Fruit fly (Drosophila melanogaster) whole organism, embryonic: ENCODE results near the gene SC35.
A peak's percentile ranks its signal among the peaks of the same experiment; 100 is the strongest.

Source experiments
- Bgb ChIP-seq: fragments of 200-800 bp; sonication (Bioruptor generic); IDR thresholded peaks from 2 replicates; pipeline ENCODE4 v1.3.6; 2022; ENCODE audit warnings: missing biosample characterization, missing genetic modification characterization; ENCODE audit not compliant: partially characterized antibody
- CG10147 ChIP-seq: fragments of 200-800 bp; sonication (Bioruptor generic); optimal IDR thresholded peaks from 2 replicates; lab custom pipeline; 2019; ENCODE audit warnings: missing biosample characterization, mild to moderate bottlenecking, missing genetic modification characterization, moderate library complexity
- CG12104 ChIP-seq: fragments of 200-800 bp; sonication (Bioruptor generic); optimal IDR thresholded peaks from 3 replicates; lab custom pipeline; 2016; ENCODE audit warnings: missing biosample characterization, missing genetic modification characterization
- CG13296 ChIP-seq: fragments of 200-800 bp; sonication (Bioruptor generic); optimal IDR thresholded peaks from 3 replicates; lab custom pipeline; 2018; ENCODE audit warnings: missing biosample characterization, mild to moderate bottlenecking, missing genetic modification characterization
- CG15011 ChIP-seq: fragments of 200-800 bp; sonication (Bioruptor generic); optimal IDR thresholded peaks from 3 replicates; lab custom pipeline; 2018; ENCODE audit warnings: missing biosample characterization, mild to moderate bottlenecking, missing genetic modification characterization
- CG15601 ChIP-seq: fragments of 200-800 bp; sonication (Bioruptor generic); optimal IDR thresholded peaks from 3 replicates; lab custom pipeline; 2019; ENCODE audit warnings: missing biosample characterization, mild to moderate bottlenecking, missing genetic modification characterization, moderate library complexity
- CG15696 ChIP-seq: fragments of 200-800 bp; sonication (Bioruptor generic); optimal IDR thresholded peaks from 2 replicates; lab custom pipeline; 2019; ENCODE audit warnings: missing biosample characterization, mild to moderate bottlenecking, missing genetic modification characterization, moderate library complexity
- CG17186 ChIP-seq: fragments of 200-800 bp; sonication (Bioruptor generic); optimal IDR thresholded peaks from 3 replicates; lab custom pipeline; 2017; ENCODE audit warnings: missing biosample characterization, missing genetic modification reagents, missing genetic modification characterization
- CG1832 ChIP-seq: fragments of 200-800 bp; sonication (Bioruptor generic); optimal IDR thresholded peaks from 2 replicates; lab custom pipeline; 2017; ENCODE audit warnings: missing biosample characterization, mild to moderate bottlenecking, missing genetic modification characterization, inconsistent platforms
- CG2202 ChIP-seq: fragments of 200-800 bp; sonication (Bioruptor generic); optimal IDR thresholded peaks from 2 replicates; lab custom pipeline; 2018; ENCODE audit warnings: missing biosample characterization, mild to moderate bottlenecking, missing genetic modification characterization
- CG2889 ChIP-seq: fragments of 200-800 bp; sonication (Bioruptor generic); IDR thresholded peaks from 3 replicates; pipeline ENCODE4 v1.3.6; 2022; ENCODE audit warnings: missing biosample characterization, missing genetic modification characterization
- CG31388 ChIP-seq: fragments of 200-800 bp; sonication (Bioruptor generic); optimal IDR thresholded peaks from 2 replicates; lab custom pipeline; 2016; ENCODE audit warnings: missing biosample characterization, missing genetic modification characterization
- CG3163 ChIP-seq: fragments of 200-800 bp; sonication (Bioruptor generic); optimal IDR thresholded peaks from 3 replicates; lab custom pipeline; 2016; ENCODE audit warnings: missing biosample characterization, missing genetic modification characterization
- CG32767 ChIP-seq: fragments of 200-800 bp; sonication (Bioruptor generic); IDR thresholded peaks from 2 replicates; pipeline ENCODE4 v1.3.6; 2022; ENCODE audit warnings: missing biosample characterization, missing genetic modification characterization
- CG6254 ChIP-seq: fragments of 200-800 bp; sonication (Bioruptor generic); optimal IDR thresholded peaks from 3 replicates; lab custom pipeline; 2017; ENCODE audit warnings: mild to moderate bottlenecking, missing biosample characterization, missing genetic modification reagents, missing genetic modification characterization
- CG6791 ChIP-seq: fragments of 200-800 bp; sonication (Bioruptor generic); IDR thresholded peaks from 3 replicates; pipeline ENCODE4 v1.3.6; 2022; ENCODE audit warnings: missing biosample characterization, missing genetic modification characterization; ENCODE audit not compliant: partially characterized antibody
- CG6854 ChIP-seq: fragments of 200-800 bp; sonication (Bioruptor generic); optimal IDR thresholded peaks from 3 replicates; lab custom pipeline; 2017; ENCODE audit warnings: missing biosample characterization, mild to moderate bottlenecking, missing genetic modification characterization
- CG7786 ChIP-seq: fragments of 200-800 bp; sonication (Bioruptor generic); optimal IDR thresholded peaks from 2 replicates; lab custom pipeline; 2016; ENCODE audit warnings: missing biosample characterization, missing genetic modification characterization
- CG8281 ChIP-seq: fragments of 200-800 bp; sonication (Bioruptor generic); optimal IDR thresholded peaks from 2 replicates; lab custom pipeline; 2018; ENCODE audit warnings: missing biosample characterization, mild to moderate bottlenecking, missing genetic modification characterization, moderate library complexity
- CG8765 ChIP-seq: fragments of 200-800 bp; sonication (Bioruptor generic); IDR thresholded peaks from 2 replicates; pipeline ENCODE4 v1.3.6; 2022; ENCODE audit warnings: missing biosample characterization, missing genetic modification characterization
- CG8944 ChIP-seq: fragments of 200-800 bp; sonication (Bioruptor generic); optimal IDR thresholded peaks from 3 replicates; lab custom pipeline; 2016; ENCODE audit warnings: missing biosample characterization, missing genetic modification characterization
- CG9609 ChIP-seq: fragments of 200-800 bp; sonication (Bioruptor generic); optimal IDR thresholded peaks from 3 replicates; lab custom pipeline; 2016; ENCODE audit warnings: missing biosample characterization, missing genetic modification characterization
- Camta ChIP-seq: fragments of 200-800 bp; sonication (Bioruptor generic); optimal IDR thresholded peaks from 2 replicates; lab custom pipeline; 2016; ENCODE audit warnings: missing biosample characterization, missing genetic modification characterization
- Dbx ChIP-seq: fragments of 200-800 bp; sonication (Bioruptor generic); IDR thresholded peaks from 3 replicates; pipeline ENCODE4 v1.3.6; 2022; ENCODE audit warnings: missing biosample characterization, missing genetic modification characterization
- Dip2 ChIP-seq: fragments of 200-800 bp; sonication (Bioruptor generic); IDR thresholded peaks from 2 replicates; pipeline ENCODE4 v1.3.6; 2022; ENCODE audit warnings: missing biosample characterization, missing genetic modification characterization
- Dref ChIP-seq: fragments of 200-800 bp; sonication (Bioruptor generic); IDR thresholded peaks from 2 replicates; pipeline ENCODE4 v1.3.6; 2022; ENCODE audit warnings: missing biosample characterization, missing genetic modification characterization
- Lpt ChIP-seq: fragments of >200 bp; optimal IDR thresholded peaks from 2 replicates; lab custom pipeline; 2018; ENCODE audit warnings: missing biosample characterization, missing genetic modification characterization
- NK7.1 ChIP-seq: fragments of 200-800 bp; sonication (Bioruptor generic); optimal IDR thresholded peaks from 3 replicates; lab custom pipeline; 2016; ENCODE audit warnings: missing biosample characterization, missing genetic modification characterization
- Sry-δ ChIP-seq: fragments of 200-800 bp; sonication (Bioruptor generic); optimal IDR thresholded peaks from 2 replicates; lab custom pipeline; 2016; ENCODE audit warnings: missing biosample characterization, missing genetic modification characterization
- Ssrp ChIP-seq: fragments of 200-800 bp; sonication (Bioruptor generic); optimal IDR thresholded peaks from 2 replicates; lab custom pipeline; 2018; ENCODE audit warnings: missing biosample characterization, mild to moderate bottlenecking, missing genetic modification characterization, moderate library complexity
- Usf ChIP-seq: fragments of 200-800 bp; sonication (Bioruptor generic); optimal IDR thresholded peaks from 2 replicates; lab custom pipeline; 2017; ENCODE audit warnings: missing genotype, missing biosample characterization, missing genetic modification characterization
- Xbp1 ChIP-seq: fragments of 200-800 bp; sonication (Bioruptor generic); optimal IDR thresholded peaks from 3 replicates; lab custom pipeline; 2016; ENCODE audit warnings: missing biosample characterization, mild to moderate bottlenecking, missing genetic modification characterization
- abd-A ChIP-seq: fragments of 200-800 bp; sonication (Bioruptor generic); optimal IDR thresholded peaks from 3 replicates; lab custom pipeline; 2019; ENCODE audit warnings: missing biosample characterization, mild to moderate bottlenecking, missing genetic modification characterization, moderate library complexity
- ac ChIP-seq: fragments of 200-800 bp; sonication (Bioruptor generic); optimal IDR thresholded peaks from 3 replicates; lab custom pipeline; 2017; ENCODE audit warnings: missing biosample characterization, mild to moderate bottlenecking, missing genetic modification characterization
- ara ChIP-seq: fragments of 200-800 bp; sonication (Bioruptor generic); IDR thresholded peaks from 2 replicates; pipeline ENCODE4 v1.3.6; 2022; ENCODE audit warnings: missing biosample characterization, missing genetic modification characterization
- bab2 ChIP-seq: fragments of 200-800 bp; sonication (Bioruptor generic); optimal IDR thresholded peaks from 2 replicates; lab custom pipeline; 2016; ENCODE audit warnings: missing biosample characterization, missing genetic modification characterization
- dimm ChIP-seq: fragments of 200-800 bp; sonication (Bioruptor generic); IDR thresholded peaks from 2 replicates; pipeline ENCODE4 v1.3.6; 2022; ENCODE audit warnings: missing biosample characterization, missing genetic modification characterization
- fd3F ChIP-seq: fragments of 200-800 bp; sonication (Bioruptor generic); optimal IDR thresholded peaks from 2 replicates; lab custom pipeline; 2018; ENCODE audit warnings: missing biosample characterization, mild to moderate bottlenecking, missing genetic modification characterization, moderate library complexity
- gsb-n ChIP-seq: fragments of 200-800 bp; sonication (Bioruptor generic); optimal IDR thresholded peaks from 3 replicates; lab custom pipeline; 2018; ENCODE audit warnings: missing biosample characterization, mild to moderate bottlenecking, missing genetic modification characterization
- inv ChIP-seq: fragments of 200-800 bp; sonication (Bioruptor generic); IDR thresholded peaks from 2 replicates; pipeline ENCODE4 v1.3.6; 2022; ENCODE audit warnings: missing biosample characterization, missing genetic modification characterization; ENCODE audit not compliant: partially characterized antibody
- jumu ChIP-seq: fragments of 200-800 bp; sonication (Bioruptor generic); optimal IDR thresholded peaks from 3 replicates; lab custom pipeline; 2016; ENCODE audit warnings: missing biosample characterization, missing genetic modification characterization
- klu ChIP-seq: fragments of 200-800 bp; sonication (Bioruptor generic); IDR thresholded peaks from 2 replicates; pipeline ENCODE4 v1.3.6; 2022; ENCODE audit warnings: missing biosample characterization, missing genetic modification characterization
- lmd ChIP-seq: fragments of 200-800 bp; sonication (Bioruptor generic); IDR thresholded peaks from 2 replicates; pipeline ENCODE4 v1.3.6; 2022; ENCODE audit warnings: missing biosample characterization, missing genetic modification characterization
- nmo ChIP-seq: fragments of 200-800 bp; sonication (Bioruptor generic); optimal IDR thresholded peaks from 2 replicates; lab custom pipeline; 2018; ENCODE audit warnings: missing biosample characterization, mild to moderate bottlenecking, missing genetic modification characterization, moderate library complexity
- odd ChIP-seq: fragments of 200-800 bp; sonication (Bioruptor generic); optimal IDR thresholded peaks from 2 replicates; lab custom pipeline; 2017; ENCODE audit warnings: missing biosample characterization, mild to moderate bottlenecking, missing genetic modification characterization
- p53 ChIP-seq: fragments of 200-800 bp; sonication (Bioruptor generic); optimal IDR thresholded peaks from 2 replicates; lab custom pipeline; 2016; ENCODE audit warnings: missing biosample characterization, missing genetic modification characterization
- stc ChIP-seq: fragments of 200-800 bp; sonication (Bioruptor generic); IDR thresholded peaks from 2 replicates; pipeline ENCODE4 v1.3.6; 2022; ENCODE audit warnings: missing biosample characterization, missing genetic modification characterization
- tap ChIP-seq: fragments of 200-800 bp; optimal IDR thresholded peaks from 3 replicates; lab custom pipeline; 2019; ENCODE audit warnings: missing biosample characterization, mild to moderate bottlenecking, missing genetic modification characterization, moderate library complexity
- tll ChIP-seq, 2 experiments: fragments of 200-800 bp in 1 of 2; fragments of >200 bp in 1 of 2; sonication (Bioruptor generic) in 1 of 2; optimal IDR thresholded peaks; 2 replicates each; lab custom pipeline; 2017 to 2019; ENCODE audit warnings: missing biosample characterization in 2 of 2, missing genetic modification characterization in 2 of 2, mild to moderate bottlenecking in 1 of 2, moderate library complexity in 1 of 2
- unc-4 ChIP-seq: fragments of 200-800 bp; sonication (Bioruptor generic); IDR thresholded peaks from 2 replicates; pipeline ENCODE4 v1.3.6; 2022; ENCODE audit warnings: missing biosample characterization, missing genetic modification characterization; ENCODE audit not compliant: partially characterized antibody
- wdn ChIP-seq: fragments of 200-800 bp; sonication (Bioruptor generic); IDR thresholded peaks from 2 replicates; pipeline ENCODE4 v1.3.6; 2022; ENCODE audit warnings: missing biosample characterization, missing genetic modification characterization
- yki ChIP-seq: fragments of >200 bp; optimal IDR thresholded peaks from 3 replicates; lab custom pipeline; 2018

SC35 gene

DNA sequence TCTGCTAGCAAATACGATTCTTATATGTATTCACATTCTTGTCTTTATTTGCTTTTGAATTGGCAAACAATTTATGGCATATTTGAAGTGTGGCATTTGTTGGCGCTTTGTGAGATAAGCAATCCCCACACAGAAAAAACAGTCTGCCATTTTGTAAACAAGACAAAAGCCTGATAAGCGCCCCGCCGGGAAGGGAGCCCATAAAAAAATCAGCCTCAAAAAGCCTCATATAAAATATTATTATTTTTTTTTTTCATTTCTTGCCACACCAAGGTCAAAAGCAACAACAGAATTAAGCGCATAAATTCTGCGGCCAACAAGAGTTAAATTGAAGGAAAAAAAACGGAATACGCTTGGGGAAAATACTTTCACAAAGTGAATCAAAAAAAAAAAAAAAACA lies 40.8 kb upstream of the SC35 start (continued):
- TF ChIP-seq jumu (GFP tag; lab: Kevin White, UChicago) (no peak), CG6254 (GFP tag; lab: Kevin White, UChicago) (no peak), CG6854 (GFP tag; lab: Kevin White, UChicago) (no peak), unc-4 (GFP tag; lab: Robert Waterston, UW) (no peak), CG32767 (GFP tag; lab: Robert Waterston, UW) (no peak; the same call in 1 of the 2 replicates), yki (lab: Kevin White, UChicago) (no peak), CG12104 (GFP tag; lab: Kevin White, UChicago) (peak; percentile 12), CG1832 (GFP tag; lab: Kevin White, UChicago) (no peak), CG15011 (peak; percentile 18), CG15696 (tag; lab: Kevin White, UChicago) (peak; percentile 7), wdn (no peak), CG2889 (GFP tag; lab: Robert Waterston, UW) (no peak), CG8281 (peak; percentile 23), CG8765 (GFP tag; lab: Robert Waterston, UW) (no peak), CG7786 (GFP tag; lab: Kevin White, UChicago) (no peak), gsb-n (tag; lab: Kevin White, UChicago) (no peak), ac (GFP tag; lab: Kevin White, UChicago) (no peak), CG8944 (no peak), abd-A (tag; lab: Kevin White, UChicago) (peak; percentile 34), Lpt (no peak), CG31388 (no peak), CG17186 (no peak), NK7.1 (no peak), fd3F (GFP tag; lab: Kevin White, UChicago) (peak; percentile 27), tll (GFP tag; optimal IDR thresholded peaks at IDR 0.05; lab: Kevin White, UChicago) (no peak), inv (GFP tag; lab: Robert Waterston, UW) (no peak), CG15601 (tag; lab: Kevin White, UChicago) (no peak), CG6791 (GFP tag; lab: Robert Waterston, UW) (no peak), Dbx (GFP tag; lab: Robert Waterston, UW) (no peak), tap (tag; lab: Kevin White, UChicago) (no peak), Dref (GFP tag; lab: Robert Waterston, UW) (no peak), dimm (GFP tag; lab: Robert Waterston, UW) (no peak), Xbp1 (GFP tag; lab: Kevin White, UChicago) (no peak), Ssrp (tag; lab: Kevin White, UChicago) (no peak), CG10147 (GFP tag; lab: Kevin White, UChicago) (peak; percentile 9), Camta (no peak), CG9609 (no peak), klu (GFP tag; lab: Robert Waterston, UW) (no peak), lmd (GFP tag; lab: Robert Waterston, UW) (no peak), stc (GFP tag; lab: Robert Waterston, UW) (no peak), nmo (GFP tag; lab: Kevin White, UChicago) (no peak), Usf (GFP tag; lab: Kevin White, UChicago) (no peak), Dip2 (no peak), Bgb (GFP tag; lab: Robert Waterston, UW) (no peak), Sry-δ (GFP tag; lab: Kevin White, UChicago) (no peak), odd (GFP tag; lab: Kevin White, UChicago) (peak; percentile 42), p53 (no peak), CG2202 (tag; lab: Kevin White, UChicago) (no peak), CG13296 (peak; percentile 83), CG3163 (GFP tag; lab: Kevin White, UChicago) (no peak), bab2 (no peak), ara (GFP tag; lab: Robert Waterston, UW) (no peak)
